Worm (Caenorhabditis elegans): Measurements from ENCODE around the gene ceh-24.

ce11 chrV:13768941-13769436 is 44.0 kb upstream of the ceh-24 start, which contains the start of gene nas-24:
- TF ChIP-seq nhr-21 (tag; optimal IDR thresholded peaks at IDR 0.05) = no peak
- no peak for TF ChIP-seq egl-27 (tag; optimal IDR thresholded peaks at IDR 0.05)
- TF ChIP-seq fos-1 (tag; optimal IDR thresholded peaks at IDR 0.05) = peak; percentile 78
- no peak for TF ChIP-seq ztf-11 (tag; optimal IDR thresholded peaks at IDR 0.05)
- no peak for TF ChIP-seq nhr-25 (tag; optimal IDR thresholded peaks at IDR 0.05)
- no peak for TF ChIP-seq nhr-6 (tag; optimal IDR thresholded peaks at IDR 0.05)
- TF ChIP-seq nhr-237 (tag; optimal IDR thresholded peaks at IDR 0.05) = no peak
- TF ChIP-seq elt-1 (tag; optimal IDR thresholded peaks at IDR 0.05) = no peak
- no peak for TF ChIP-seq aly-2 (tag; optimal IDR thresholded peaks at IDR 0.05)
- TF ChIP-seq nhr-12 (tag; optimal IDR thresholded peaks at IDR 0.05) = no peak
- no peak for TF ChIP-seq lin-11 (tag; optimal IDR thresholded peaks at IDR 0.05)
- TF ChIP-seq unc-62 (GFP tag; optimal IDR thresholded peaks at IDR 0.05) = no peak
- no peak for TF ChIP-seq zag-1 (tag; optimal IDR thresholded peaks at IDR 0.05)
